Worm (Caenorhabditis elegans) whole organism, young adult: ENCODE measurements around the gene fbxa-158.
A peak's percentile ranks its signal among the peaks of the same experiment; 100 is the strongest.

Experiments used
- B0019.2 ChIP-seq: fragments of 200-800 bp; sonication (Bioruptor generic); conservative IDR thresholded peaks from 2 replicates; pipeline ENCODE4 v1.3.6; 2022; ENCODE audit warnings: missing genetic modification reagents, missing genetic modification characterization, missing compliant biosample characterization
- B0336.3 ChIP-seq: fragments of 200-800 bp; sonication (Bioruptor generic); IDR thresholded peaks from 2 replicates; pipeline ENCODE4 v1.3.6; 2022; ENCODE audit warnings: missing genetic modification characterization, missing compliant biosample characterization
- C06A6.2 ChIP-seq: fragments of 200-800 bp; sonication (Bioruptor generic); conservative IDR thresholded peaks from 2 replicates; pipeline ENCODE4 v1.3.6; 2022; ENCODE audit warnings: missing genetic modification characterization, missing compliant biosample characterization
- C17E4.6 ChIP-seq: fragments of 200-800 bp; sonication (Bioruptor generic); IDR thresholded peaks from 2 replicates; pipeline ENCODE4 v1.3.6; 2022; ENCODE audit warnings: missing genetic modification reagents, missing genetic modification characterization, missing compliant biosample characterization
- F49E8.2 ChIP-seq: sonication (generic microtip); optimal IDR thresholded peaks from 3 replicates; lab custom pipeline; 2017; ENCODE audit warnings: missing genetic modification characterization, mild to moderate bottlenecking, missing compliant biosample characterization, antibody characterized with exemption, moderate library complexity; ENCODE audit not compliant: insufficient read depth
- F57C9.4 ChIP-seq: sonication (generic microtip); optimal IDR thresholded peaks from 2 replicates; lab custom pipeline; 2017; ENCODE audit warnings: mild to moderate bottlenecking, missing genetic modification characterization, missing compliant biosample characterization
- Y53F4B.3 ChIP-seq: fragments of 200-800 bp; sonication (Bioruptor generic); IDR thresholded peaks from 2 replicates; pipeline ENCODE4 v1.3.6; 2022; ENCODE audit warnings: missing genetic modification reagents, missing genetic modification characterization, missing compliant biosample characterization
- Y56A3A.18 ChIP-seq: fragments of 200-800 bp; sonication (Bioruptor generic); IDR thresholded peaks from 2 replicates; pipeline ENCODE4 v1.3.6; 2022; ENCODE audit warnings: missing genetic modification reagents, missing genetic modification characterization, missing compliant biosample characterization
- Y95B8A.8 ChIP-seq: fragments of 200-800 bp; sonication (Bioruptor generic); IDR thresholded peaks from 2 replicates; pipeline ENCODE4 v1.3.6; 2022; ENCODE audit warnings: missing genetic modification reagents, missing genetic modification characterization, missing compliant biosample characterization
- ama-1 ChIP-seq, 3 experiments: fragments of 150-350 bp in 1 of 3; sonication (generic microtip) in 2 of 3; optimal IDR thresholded peaks; 2 replicates each; lab custom pipeline; 2014 to 2018; ENCODE audit warnings: missing biosample characterization in 2 of 3, missing genetic modification characterization in 2 of 3, missing genetic modification reagents in 2 of 3
- ccch-3 ChIP-seq: fragments of 200-800 bp; sonication (Bioruptor generic); optimal IDR thresholded peaks from 2 replicates; lab custom pipeline; 2018; ENCODE audit warnings: mild to moderate bottlenecking, missing genetic modification characterization, missing compliant biosample characterization
- ceh-40 ChIP-seq: fragments of 200-800 bp; sonication (Bioruptor generic); IDR thresholded peaks from 2 replicates; pipeline ENCODE4 v1.3.6; 2022; ENCODE audit warnings: missing genetic modification characterization, missing compliant biosample characterization
- dox-1 ChIP-seq: fragments of 200-800 bp; sonication (Bioruptor generic); IDR thresholded peaks from 2 replicates; pipeline ENCODE4 v1.3.6; 2022; ENCODE audit warnings: missing genetic modification reagents, missing genetic modification characterization, missing compliant biosample characterization
- egl-44 ChIP-seq: fragments of 200-800 bp; sonication (Bioruptor generic); IDR thresholded peaks from 2 replicates; pipeline ENCODE4 v1.3.6; 2022; ENCODE audit warnings: missing genetic modification reagents, missing genetic modification characterization, missing compliant biosample characterization
- ekl-4 ChIP-seq: fragments of 200-800 bp; sonication (Bioruptor generic); IDR thresholded peaks from 2 replicates; pipeline ENCODE4 v1.3.6; 2022; ENCODE audit warnings: missing genetic modification reagents, missing genetic modification characterization, missing compliant biosample characterization
- ets-4 ChIP-seq: fragments of 200-800 bp; sonication (Bioruptor generic); optimal IDR thresholded peaks from 2 replicates; lab custom pipeline; 2018; ENCODE audit warnings: mild to moderate bottlenecking, missing genetic modification characterization, missing compliant biosample characterization
- him-1 ChIP-seq: sonication (generic microtip); optimal IDR thresholded peaks from 2 replicates; lab custom pipeline; 2016; ENCODE audit warnings: missing genotype, missing genetic modification reagents, missing genetic modification characterization, missing compliant biosample characterization
- hsf-1 ChIP-seq: fragments of 200-800 bp; sonication (Bioruptor generic); IDR thresholded peaks from 2 replicates; pipeline ENCODE4 v1.3.6; 2022; ENCODE audit warnings: missing genetic modification reagents, missing genetic modification characterization, missing compliant biosample characterization
- let-526 ChIP-seq: fragments of 200-800 bp; sonication (Bioruptor generic); IDR thresholded peaks from 2 replicates; pipeline ENCODE4 v1.3.6; 2022; ENCODE audit warnings: missing genetic modification reagents, missing genetic modification characterization, missing compliant biosample characterization
- let-607 ChIP-seq, 2 experiments: fragments of 200-800 bp in 1 of 2; sonication (Bioruptor generic) in 1 of 2; sonication (generic microtip) in 1 of 2; optimal IDR thresholded peaks; 2 replicates each; lab custom pipeline; 2016 to 2018; ENCODE audit warnings: mild to moderate bottlenecking in 2 of 2, missing compliant biosample characterization in 2 of 2, missing genetic modification characterization in 2 of 2, moderate library complexity in 2 of 2, missing genotype in 1 of 2
- lsl-1 ChIP-seq: fragments of 200-800 bp; sonication (Bioruptor generic); optimal IDR thresholded peaks from 2 replicates; lab custom pipeline; 2018; ENCODE audit warnings: mild to moderate bottlenecking, missing genetic modification characterization, moderate library complexity, missing compliant biosample characterization
- madf-10 ChIP-seq: sonication (generic microtip); optimal IDR thresholded peaks from 2 replicates; lab custom pipeline; 2016; ENCODE audit warnings: mild to moderate bottlenecking, missing genetic modification characterization, missing compliant biosample characterization
- madf-8 ChIP-seq: fragments of 200-800 bp; sonication (Bioruptor generic); conservative IDR thresholded peaks from 2 replicates; pipeline ENCODE4 v1.3.6; 2022; ENCODE audit warnings: missing genetic modification reagents, missing genetic modification characterization, missing compliant biosample characterization
- mcd-1 ChIP-seq: fragments of 200-800 bp; sonication (Bioruptor generic); IDR thresholded peaks from 2 replicates; pipeline ENCODE4 v1.3.6; 2022; ENCODE audit warnings: missing genetic modification reagents, missing genetic modification characterization, missing compliant biosample characterization
- mes-4 ChIP-seq: sonication (generic microtip); optimal IDR thresholded peaks from 2 replicates; lab custom pipeline; 2016; ENCODE audit warnings: missing genotype, missing genetic modification characterization, missing compliant biosample characterization
- nhr-120 ChIP-seq: fragments of 200-800 bp; sonication (Bioruptor generic); IDR thresholded peaks from 2 replicates; pipeline ENCODE4 v1.3.6; 2022; ENCODE audit warnings: missing genetic modification characterization, missing compliant biosample characterization
- nhr-80 ChIP-seq: sonication (generic microtip); optimal IDR thresholded peaks from 2 replicates; lab custom pipeline; 2016; ENCODE audit warnings: missing genetic modification characterization, missing compliant biosample characterization
- pha-4 ChIP-seq: fragments of 150-350 bp; sonication (generic microtip); optimal IDR thresholded peaks from 2 replicates; lab custom pipeline; 2014; ENCODE audit warnings: missing biosample characterization, missing genetic modification reagents, missing genetic modification characterization
- tbp1 ChIP-seq: fragments of 200-800 bp; sonication (Bioruptor generic); optimal IDR thresholded peaks from 2 replicates; lab custom pipeline; 2018; ENCODE audit warnings: mild to moderate bottlenecking, missing genetic modification characterization, missing compliant biosample characterization
- zfh-2 ChIP-seq: fragments of 200-800 bp; sonication (Bioruptor generic); conservative IDR thresholded peaks from 2 replicates; pipeline ENCODE4 v1.3.6; 2022; ENCODE audit warnings: missing genetic modification reagents, missing genetic modification characterization, missing compliant biosample characterization
- ztf-3 ChIP-seq: fragments of 200-800 bp; sonication (Bioruptor generic); optimal IDR thresholded peaks from 2 replicates; lab custom pipeline; 2018; ENCODE audit warnings: mild to moderate bottlenecking, missing genetic modification characterization, missing compliant biosample characterization

Gene fbxa-158

ce11 chrII:1621180-1621579, at the start of gene fbxa-158:
Gene fbxa-158, minus strand, starts transcription at chrII:1621280.
- no peak for TF ChIP-seq ccch-3 (GFP tag; lab: Kevin White, UChicago)
- no peak for TF ChIP-seq F57C9.4 (tag; lab: Kevin White, UChicago)
- TF ChIP-seq C06A6.2 (GFP tag; lab: Robert Waterston, UW), result no peak
- no peak for TF ChIP-seq ztf-3 (GFP tag; lab: Kevin White, UChicago)
- no peak for TF ChIP-seq lsl-1 (GFP tag; lab: Kevin White, UChicago)
- TF ChIP-seq zfh-2 (GFP tag; lab: Robert Waterston, UW), result no peak
- TF ChIP-seq egl-44, result no peak
- no peak for TF ChIP-seq Y95B8A.8 (GFP tag; lab: Robert Waterston, UW)
- TF ChIP-seq F49E8.2 (tag; lab: Kevin White, UChicago), result no peak
- no peak for TF ChIP-seq ceh-40 (GFP tag; lab: Robert Waterston, UW)
- no peak for TF ChIP-seq madf-8 (GFP tag; lab: Robert Waterston, UW)
- no peak for TF ChIP-seq tbp1 (GFP tag; lab: Kevin White, UChicago)
- TF ChIP-seq nhr-80 (tag; lab: Kevin White, UChicago), result no peak
- no peak for TF ChIP-seq Y53F4B.3 (GFP tag; lab: Robert Waterston, UW)
- no peak for TF ChIP-seq ets-4 (GFP tag; lab: Kevin White, UChicago)
- TF ChIP-seq mcd-1 (GFP tag; lab: Robert Waterston, UW), result no peak

DNA sequence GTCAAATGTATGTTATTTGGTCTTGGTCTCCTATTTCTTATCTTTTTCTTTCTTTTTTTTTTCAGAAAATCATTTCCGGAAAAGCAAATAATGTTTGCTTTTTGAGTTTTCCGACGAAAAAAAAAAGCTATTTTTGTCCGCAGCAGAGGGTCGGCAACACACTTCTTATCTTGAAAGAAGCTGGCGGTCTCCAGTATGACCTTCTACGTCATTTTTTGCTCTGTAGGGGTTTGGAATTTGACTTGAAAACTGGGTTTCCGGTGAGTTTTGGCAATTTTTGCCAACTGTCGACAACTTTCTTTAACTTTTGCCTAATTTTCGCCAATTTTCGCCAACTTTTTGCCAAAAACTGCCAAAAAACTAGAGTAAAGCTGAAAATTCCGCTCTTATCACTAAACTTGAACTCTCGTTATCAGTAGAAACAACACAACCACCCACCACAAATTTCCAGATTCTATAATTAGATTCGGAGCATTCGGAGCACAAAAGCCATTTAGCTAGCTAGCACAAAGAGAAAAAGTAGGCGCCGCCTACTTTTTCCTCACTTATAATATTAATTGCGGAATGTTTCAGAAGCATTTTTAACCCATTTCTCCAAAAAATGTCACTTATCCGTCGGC, 49.3 kb upstream of the fbxa-158 start, which contains the start of gene nhx-6:
TSS of gene nhx-6 (plus strand) at position 570 of the 620 bp plus-strand sequence.
- TF ChIP-seq dox-1 (GFP tag; lab: Robert Waterston, UW), result 0 out of 2 replicates have a peak, but pooled peaks have one; percentile 17
- TF ChIP-seq him-1 (tag; lab: Kevin White, UChicago), result no peak
- no peak for TF ChIP-seq B0336.3 (GFP tag; lab: Robert Waterston, UW)
- peak; percentile 47 for TF ChIP-seq nhr-80 (tag; lab: Kevin White, UChicago)

- TF ChIP-seq C17E4.6 (GFP tag; lab: Robert Waterston, UW), result no peak
- no peak for TF ChIP-seq pha-4 (tag; lab: Kevin White, UChicago)
- no peak for TF ChIP-seq ama-1 (optimal IDR thresholded peaks at IDR 0.05; lab: Kevin White, UChicago)
- no peak for TF ChIP-seq ama-1 (GFP tag; optimal IDR thresholded peaks at IDR 0.05; lab: Kevin White, UChicago)
- TF ChIP-seq nhr-120, result no peak
- no peak for TF ChIP-seq ekl-4
- TF ChIP-seq madf-10 (tag; lab: Kevin White, UChicago), result no peak
- TF ChIP-seq B0019.2 (GFP tag; lab: Robert Waterston, UW), result no peak
- no peak for TF ChIP-seq F57C9.4 (tag; lab: Kevin White, UChicago)
- TF ChIP-seq let-526, result no peak
- no peak for TF ChIP-seq mes-4
- TF ChIP-seq let-607 (tag; optimal IDR thresholded peaks at IDR 0.05; lab: Kevin White, UChicago), result no peak
- no peak for TF ChIP-seq ceh-40 (GFP tag; lab: Robert Waterston, UW)
- no peak for TF ChIP-seq Y56A3A.18 (GFP tag; lab: Robert Waterston, UW)
- TF ChIP-seq, all 124 proteins: peak for 0
These were observed 47.8 kb upstream of the fbxa-158 start, which contains the start of gene srw-97 for ce11 chrII:1668913-1669312. Gene srw-97, minus strand, starts transcription at chrII:1669013.

DNA sequence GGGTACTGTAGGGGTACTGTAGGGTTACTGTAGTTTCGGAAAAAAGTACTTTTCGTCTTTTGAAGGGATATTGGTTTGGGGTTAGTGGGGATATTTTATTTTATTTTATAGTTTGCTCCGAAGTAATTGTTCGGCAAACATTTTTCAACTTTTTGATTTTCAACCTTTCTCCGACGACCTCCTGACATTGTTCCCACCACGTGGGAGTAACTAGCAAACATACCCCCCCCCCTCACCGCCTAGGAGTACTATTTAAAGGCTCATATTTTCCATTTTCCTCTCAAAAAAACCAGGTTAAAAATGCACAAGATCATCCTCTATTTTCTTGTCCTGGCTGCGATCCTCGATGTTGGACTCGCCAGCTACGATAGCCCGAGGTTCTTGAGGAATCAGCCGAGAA, 44.9 kb upstream of the fbxa-158 start, which contains the start of gene srlf-29:
TSS of gene srlf-29 (plus strand) at position 301 of the 400 bp plus-strand sequence.
- TF ChIP-seq hsf-1, result no peak
